Worm (Caenorhabditis elegans): ENCODE data around the gene gcy-36.

Gene gcy-36

DNA sequence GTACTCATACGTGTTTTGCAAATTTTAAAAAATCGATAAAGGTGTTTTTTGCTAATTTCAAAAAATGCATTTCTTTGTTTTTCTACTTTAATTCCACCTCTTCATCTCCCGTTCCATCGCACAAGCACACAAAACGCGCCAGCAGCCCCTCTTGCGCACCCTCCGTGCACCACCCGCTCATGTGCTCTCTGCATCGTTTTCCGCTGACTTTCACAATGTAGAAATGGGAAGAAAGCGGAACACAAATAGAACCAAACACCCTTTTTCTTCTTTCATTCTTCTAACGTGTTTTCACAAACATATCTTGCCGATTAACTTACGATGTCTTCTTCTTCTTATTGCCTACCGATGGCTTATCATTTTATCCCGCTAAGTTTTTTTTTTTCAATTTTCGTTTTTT, 13.9 kb downstream of the gcy-36 start (continued):
- no peak for TF ChIP-seq mes-4 (tag; optimal IDR thresholded peaks at IDR 0.05)
- peak; percentile 57 for TF ChIP-seq ets-4 (GFP tag; optimal IDR thresholded peaks at IDR 0.05)
- TF ChIP-seq cebp-1 (GFP tag; IDR thresholded peaks at IDR 0.05), result peak; percentile 72; the same call in 1 of the 2 replicates
- peak; percentile 91 for TF ChIP-seq cebp-1 (tag; optimal IDR thresholded peaks at IDR 0.05)
- no peak for TF ChIP-seq nhr-179 (tag; optimal IDR thresholded peaks at IDR 0.05)
- no peak for TF ChIP-seq ceh-58 (GFP tag; IDR thresholded peaks at IDR 0.05)
- no peak for TF ChIP-seq F10E7.11 (tag; optimal IDR thresholded peaks at IDR 0.05)
- peak; percentile 89 for TF ChIP-seq nhr-80 (tag; optimal IDR thresholded peaks at IDR 0.05)
- TF ChIP-seq T26A5.8 (tag; optimal IDR thresholded peaks at IDR 0.05), result no peak
- TF ChIP-seq zfh-2 (GFP tag; conservative IDR thresholded peaks at IDR 0.05), result peak; percentile 97
- no peak for TF ChIP-seq ceh-100 (GFP tag; IDR thresholded peaks at IDR 0.05)
- TF ChIP-seq somi-1 (GFP tag; optimal IDR thresholded peaks at IDR 0.05), result peak; percentile 61
- 0 out of 2 replicates have a peak, but pooled peaks have one; percentile 31 for TF ChIP-seq attf-3 (GFP tag; conservative IDR thresholded peaks at IDR 0.05)
- TF ChIP-seq ztf-26 (tag; optimal IDR thresholded peaks at IDR 0.05), result no peak
- peak; percentile 49; the same call in 1 of the 2 replicates for TF ChIP-seq lir-1 (GFP tag; conservative IDR thresholded peaks at IDR 0.05)
- TF ChIP-seq nfyb-1 (GFP tag; IDR thresholded peaks at IDR 0.05), result peak; percentile 78; the same call in 1 of the 2 replicates
- peak; percentile 78 for TF ChIP-seq Y53G8AR.9 (GFP tag; conservative IDR thresholded peaks at IDR 0.05)
- no peak for TF ChIP-seq lin-35 (GFP tag; optimal IDR thresholded peaks at IDR 0.05)
- peak; percentile 76 for TF ChIP-seq C06A6.2 (GFP tag; conservative IDR thresholded peaks at IDR 0.05)
- TF ChIP-seq pha-4 (tag; optimal IDR thresholded peaks at IDR 0.05), result peak; percentile 55
- TF ChIP-seq Y67H2A.10 (GFP tag; conservative IDR thresholded peaks at IDR 0.05), result 0 out of 2 replicates have a peak, but pooled peaks have one; percentile 13
- TF ChIP-seq F39B2.1 (GFP tag; IDR thresholded peaks at IDR 0.05), result no peak
- peak; percentile 59 for TF ChIP-seq ceh-27 (GFP tag; optimal IDR thresholded peaks at IDR 0.05)
- peak; percentile 51 for TF ChIP-seq repo-1 (tag; optimal IDR thresholded peaks at IDR 0.05)
- peak; percentile 87 for TF ChIP-seq lin-40 (tag; optimal IDR thresholded peaks at IDR 0.05)
- TF ChIP-seq Y56A3A.18 (GFP tag; IDR thresholded peaks at IDR 0.05), result peak; percentile 77; the same call in 1 of the 2 replicates
- 0 out of 2 replicates have a peak, but pooled peaks have one; percentile 50 for TF ChIP-seq madf-3 (GFP tag; IDR thresholded peaks at IDR 0.05)
- TF ChIP-seq K11D2.4 (GFP tag; IDR thresholded peaks at IDR 0.05), result peak; percentile 85
- TF ChIP-seq mcd-1 (GFP tag; IDR thresholded peaks at IDR 0.05), result peak; percentile 83
- peak; percentile 58 for TF ChIP-seq tbp1 (GFP tag; optimal IDR thresholded peaks at IDR 0.05)
- peak; percentile 63 for TF ChIP-seq lin-54 (GFP tag; optimal IDR thresholded peaks at IDR 0.05)
- TF ChIP-seq madf-10 (tag; optimal IDR thresholded peaks at IDR 0.05), result peak; percentile 63
- no peak for TF ChIP-seq snpc-1.3 (tag; optimal IDR thresholded peaks at IDR 0.05; ENCODE audit: insufficient read depth)
- TF ChIP-seq lin-26 (GFP tag; IDR thresholded peaks at IDR 0.05), result peak; percentile 58; the same call in 1 of the 2 replicates
- peak; percentile 95 for TF ChIP-seq ztf-18 (tag; optimal IDR thresholded peaks at IDR 0.05)
- TF ChIP-seq nfya-2 (GFP tag; IDR thresholded peaks at IDR 0.05), result no peak

DNA sequence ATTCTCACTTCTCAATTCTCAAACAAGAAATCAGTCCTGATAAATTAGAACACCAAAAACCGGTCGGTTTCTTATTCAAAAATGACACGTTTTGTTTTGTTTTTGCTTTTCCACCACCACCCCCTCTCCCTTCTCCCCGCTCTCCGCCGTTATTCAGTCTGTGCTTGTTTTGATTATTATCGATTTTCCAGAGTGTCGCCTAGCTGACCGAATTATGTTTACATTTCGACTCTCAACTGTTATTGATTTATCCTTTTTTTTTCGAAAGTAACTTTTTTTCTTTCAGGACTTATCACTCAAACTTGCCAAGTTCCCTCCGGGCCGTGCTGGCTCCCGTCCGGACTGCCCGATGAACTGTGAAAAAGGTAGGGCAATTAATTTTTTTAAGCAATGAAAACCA, 14.5 kb downstream of the gcy-36 start, which contains the start of gene gob-1:
Gene gob-1 (plus strand): TSS at position 281 of the 400 bp plus-strand sequence.
- TF ChIP-seq ZK185.1 (tag; optimal IDR thresholded peaks at IDR 0.05; ENCODE audit: poor library complexity, severe bottlenecking) (no peak), B0336.3 (GFP tag; IDR thresholded peaks at IDR 0.05) (no peak), sdz-38 (tag; optimal IDR thresholded peaks at IDR 0.05) (no peak)

All from whole organism, young adult.